Worm (Caenorhabditis elegans): ENCODE results near the gene H12C20.7.

ce11 chrV:11589433-11589832 is 16.6 kb upstream of the H12C20.7 start, which contains the start of gene srx-82:
- no peak for TF ChIP-seq ZK337.2 (GFP tag; IDR thresholded peaks at IDR 0.05)
- TF ChIP-seq pha-4 (GFP tag; IDR thresholded peaks at IDR 0.05) = no peak
- no peak for TF ChIP-seq pha-4 (tag; optimal IDR thresholded peaks at IDR 0.05)

All from whole organism, L4 larva.